Worm (Caenorhabditis elegans) whole organism, midembryonic: ENCODE results near the gene C46G7.1.

Experiments used
- cog-1 ChIP-seq: sonication (generic microtip); optimal IDR thresholded peaks from 2 replicates; lab custom pipeline; 2016; ENCODE audit warnings: missing genetic modification characterization, missing compliant biosample characterization
- med-1 ChIP-seq: sonication (generic microtip); optimal IDR thresholded peaks from 2 replicates; lab custom pipeline; 2017; ENCODE audit warnings: missing genetic modification characterization, mild to moderate bottlenecking, missing compliant biosample characterization, antibody characterized with exemption, missing genetic modification reagents; ENCODE audit not compliant: insufficient read depth
- tab-1 ChIP-seq: fragments of 200-800 bp; sonication (Bioruptor generic); IDR thresholded peaks from 2 replicates; pipeline ENCODE4 v1.3.6; 2022; ENCODE audit warnings: missing genetic modification characterization, missing compliant biosample characterization
- ztf-23 ChIP-seq: fragments of 200-800 bp; sonication (Bioruptor generic); IDR thresholded peaks from 2 replicates; pipeline ENCODE4 v1.3.6; 2022; ENCODE audit warnings: missing genetic modification reagents, missing genetic modification characterization, missing compliant biosample characterization
- ztf-29 ChIP-seq: fragments of 200-800 bp; sonication (Bioruptor generic); IDR thresholded peaks from 2 replicates; pipeline ENCODE4 v1.3.6; 2022; ENCODE audit warnings: missing genetic modification reagents, missing genetic modification characterization, missing compliant biosample characterization

- TF ChIP-seq med-1 (GFP tag; lab: Kevin White, UChicago): no peak
- no peak for TF ChIP-seq ztf-29 (GFP tag; lab: Robert Waterston, UW)
- TF ChIP-seq ztf-23 (GFP tag; lab: Robert Waterston, UW): no peak
- TF ChIP-seq cog-1 (tag; lab: Kevin White, UChicago): no peak
- no peak for TF ChIP-seq tab-1 (GFP tag; lab: Robert Waterston, UW)
Observed at ce11 chrIV:6059702-6060101, 41.9 kb downstream of the C46G7.1 start.
